Fruit fly (Drosophila melanogaster) whole organism, embryonic: ENCODE results near the gene CG34039.

Experiments used
- Adf1 ChIP-seq: fragments of 200-800 bp; sonication (Bioruptor generic); IDR thresholded peaks from 2 replicates; pipeline ENCODE4 v1.3.6; 2022; ENCODE audit warnings: missing biosample characterization, missing genetic modification characterization
- Aef1 ChIP-seq: fragments of 200-800 bp; sonication (Bioruptor generic); IDR thresholded peaks from 3 replicates; pipeline ENCODE4 v1.3.6; 2022; ENCODE audit warnings: missing biosample characterization, missing genetic modification characterization
- Bgb ChIP-seq: fragments of 200-800 bp; sonication (Bioruptor generic); IDR thresholded peaks from 2 replicates; pipeline ENCODE4 v1.3.6; 2022; ENCODE audit warnings: missing biosample characterization, missing genetic modification characterization; ENCODE audit not compliant: partially characterized antibody
- BtbVII ChIP-seq: fragments of 200-800 bp; sonication (Bioruptor generic); optimal IDR thresholded peaks from 3 replicates; lab custom pipeline; 2017; ENCODE audit warnings: missing biosample characterization, mild to moderate bottlenecking, missing genetic modification characterization
- CG10565 ChIP-seq: fragments of 200-800 bp; sonication (Bioruptor generic); optimal IDR thresholded peaks from 3 replicates; lab custom pipeline; 2016; ENCODE audit warnings: missing biosample characterization, mild to moderate bottlenecking, missing genetic modification characterization
- CG13287 ChIP-seq: fragments of 200-800 bp; sonication (Bioruptor generic); IDR thresholded peaks from 2 replicates; pipeline ENCODE4 v1.3.6; 2022; ENCODE audit warnings: missing biosample characterization, missing genetic modification characterization; ENCODE audit not compliant: partially characterized antibody
- CG16815 ChIP-seq: fragments of 200-800 bp; sonication (Bioruptor generic); optimal IDR thresholded peaks from 3 replicates; lab custom pipeline; 2017; ENCODE audit warnings: missing biosample characterization, mild to moderate bottlenecking, missing genetic modification characterization
- CG17328 ChIP-seq: fragments of 200-800 bp; sonication (Bioruptor generic); IDR thresholded peaks from 2 replicates; pipeline ENCODE4 v1.3.6; 2022; ENCODE audit warnings: missing biosample characterization, missing genetic modification characterization
- CG17612 ChIP-seq: fragments of 200-800 bp; sonication (Bioruptor generic); IDR thresholded peaks from 2 replicates; pipeline ENCODE4 v1.3.6; 2022; ENCODE audit warnings: missing biosample characterization, missing genetic modification characterization
- CG18262 ChIP-seq: fragments of 200-800 bp; optimal IDR thresholded peaks from 3 replicates; lab custom pipeline; 2019; ENCODE audit warnings: missing biosample characterization, mild to moderate bottlenecking, missing genetic modification characterization, moderate library complexity
- CG1832 ChIP-seq: fragments of 200-800 bp; sonication (Bioruptor generic); optimal IDR thresholded peaks from 2 replicates; lab custom pipeline; 2017; ENCODE audit warnings: missing biosample characterization, mild to moderate bottlenecking, missing genetic modification characterization, inconsistent platforms
- CG30403 ChIP-seq: fragments of 200-800 bp; sonication (Bioruptor generic); optimal IDR thresholded peaks from 3 replicates; lab custom pipeline; 2016; ENCODE audit warnings: missing biosample characterization, missing genetic modification characterization
- CG31441 ChIP-seq: fragments of 200-800 bp; sonication (Bioruptor generic); IDR thresholded peaks from 2 replicates; pipeline ENCODE4 v1.3.6; 2022; ENCODE audit warnings: missing biosample characterization, missing genetic modification characterization
- CG34376 ChIP-seq: fragments of 200-800 bp; sonication (Bioruptor generic); optimal IDR thresholded peaks from 2 replicates; lab custom pipeline; 2018; ENCODE audit warnings: missing biosample characterization, mild to moderate bottlenecking, missing genetic modification characterization
- CG4424 ChIP-seq: fragments of 200-800 bp; sonication (Bioruptor generic); optimal IDR thresholded peaks from 3 replicates; lab custom pipeline; 2016; ENCODE audit warnings: missing biosample characterization, missing genetic modification characterization
- CG6791 ChIP-seq: fragments of 200-800 bp; sonication (Bioruptor generic); IDR thresholded peaks from 3 replicates; pipeline ENCODE4 v1.3.6; 2022; ENCODE audit warnings: missing biosample characterization, missing genetic modification characterization; ENCODE audit not compliant: partially characterized antibody
- CG6813 ChIP-seq: fragments of 200-800 bp; sonication (Bioruptor generic); optimal IDR thresholded peaks from 2 replicates; lab custom pipeline; 2017; ENCODE audit warnings: missing biosample characterization, missing genetic modification characterization, mild to moderate bottlenecking, moderate library complexity, missing genetic modification reagents
- CG8281 ChIP-seq: fragments of 200-800 bp; sonication (Bioruptor generic); optimal IDR thresholded peaks from 2 replicates; lab custom pipeline; 2018; ENCODE audit warnings: missing biosample characterization, mild to moderate bottlenecking, missing genetic modification characterization, moderate library complexity
- CG8924 ChIP-seq: fragments of 200-800 bp; optimal IDR thresholded peaks from 3 replicates; lab custom pipeline; 2019; ENCODE audit warnings: missing biosample characterization, mild to moderate bottlenecking, missing genetic modification characterization, moderate library complexity
- CHES-1-like ChIP-seq: fragments of 200-800 bp; sonication (Bioruptor generic); optimal IDR thresholded peaks from 2 replicates; lab custom pipeline; 2016; ENCODE audit warnings: missing biosample characterization, missing genetic modification characterization
- Deaf1 ChIP-seq: fragments of 200-800 bp; optimal IDR thresholded peaks from 3 replicates; lab custom pipeline; 2019; ENCODE audit warnings: missing biosample characterization, mild to moderate bottlenecking, missing genetic modification characterization, moderate library complexity
- GATAe ChIP-seq: fragments of 200-800 bp; sonication (Bioruptor generic); conservative IDR thresholded peaks from 2 replicates; pipeline ENCODE4 v1.3.6; 2022; ENCODE audit warnings: missing biosample characterization, missing genetic modification characterization
- Hr51 ChIP-seq, 2 experiments: fragments of 200-800 bp; sonication (Bioruptor generic); optimal IDR thresholded peaks; 2 replicates in 1 of 2; 3 replicates in 1 of 2; lab custom pipeline; 2016 to 2018; ENCODE audit warnings: missing biosample characterization in 2 of 2, missing genetic modification characterization in 2 of 2, mild to moderate bottlenecking in 1 of 2, moderate library complexity in 1 of 2
- Lim3 ChIP-seq: fragments of 200-800 bp; sonication (Bioruptor generic); IDR thresholded peaks from 2 replicates; pipeline ENCODE4 v1.3.6; 2022; ENCODE audit warnings: missing biosample characterization, missing genetic modification characterization
- MESR4 ChIP-seq: fragments of 200-800 bp; sonication (Bioruptor generic); optimal IDR thresholded peaks from 2 replicates; lab custom pipeline; 2018; ENCODE audit warnings: missing biosample characterization, mild to moderate bottlenecking, missing genetic modification characterization, moderate library complexity
- NC2α ChIP-seq: fragments of 200-800 bp; sonication (Bioruptor generic); optimal IDR thresholded peaks from 2 replicates; lab custom pipeline; 2016; ENCODE audit warnings: missing biosample characterization, missing genetic modification characterization
- Nf-YA ChIP-seq: fragments of 200-800 bp; sonication (Bioruptor generic); IDR thresholded peaks from 2 replicates; pipeline ENCODE4 v1.3.6; 2022; ENCODE audit warnings: missing biosample characterization, missing genetic modification characterization
- Pdp1 ChIP-seq, 2 experiments: fragments of 200-800 bp; sonication (Bioruptor generic); optimal IDR thresholded peaks; 3 replicates each; lab custom pipeline; 2016; ENCODE audit warnings: missing biosample characterization in 2 of 2, missing genetic modification characterization in 2 of 2, mild to moderate bottlenecking in 1 of 2, moderate library complexity in 1 of 2
- Sry-β ChIP-seq: fragments of 200-800 bp; sonication (Bioruptor generic); optimal IDR thresholded peaks from 2 replicates; lab custom pipeline; 2018; ENCODE audit warnings: missing biosample characterization, mild to moderate bottlenecking, missing genetic modification characterization, moderate library complexity
- Vsx1 ChIP-seq: fragments of 200-800 bp; sonication (Bioruptor generic); optimal IDR thresholded peaks from 2 replicates; lab custom pipeline; 2017; ENCODE audit warnings: missing biosample characterization, mild to moderate bottlenecking, missing genetic modification characterization, missing genetic modification reagents
- bbx ChIP-seq: fragments of 200-800 bp; sonication (Bioruptor generic); IDR thresholded peaks from 2 replicates; pipeline ENCODE4 v1.3.6; 2022; ENCODE audit warnings: missing biosample characterization, missing genetic modification characterization; ENCODE audit not compliant: partially characterized antibody
- bigmax ChIP-seq: fragments of 200-800 bp; sonication (Bioruptor generic); optimal IDR thresholded peaks from 2 replicates; lab custom pipeline; 2018; ENCODE audit warnings: missing biosample characterization, mild to moderate bottlenecking, missing genetic modification characterization
- br ChIP-seq: fragments of >200 bp; optimal IDR thresholded peaks from 2 replicates; lab custom pipeline; 2017
- danr ChIP-seq: fragments of 200-800 bp; sonication (Bioruptor generic); IDR thresholded peaks from 2 replicates; pipeline ENCODE4 v1.3.6; 2022; ENCODE audit warnings: missing biosample characterization, missing genetic modification characterization
- dm ChIP-seq: fragments of 200-800 bp; sonication (Bioruptor generic); optimal IDR thresholded peaks from 3 replicates; lab custom pipeline; 2016; ENCODE audit warnings: missing biosample characterization, missing genetic modification characterization
- eyg ChIP-seq: fragments of 200-800 bp; sonication (Bioruptor generic); optimal IDR thresholded peaks from 3 replicates; lab custom pipeline; 2016; ENCODE audit warnings: missing biosample characterization, missing genetic modification characterization
- ftz-f1 ChIP-seq: fragments of 200-800 bp; sonication (Bioruptor generic); optimal IDR thresholded peaks from 2 replicates; lab custom pipeline; 2016; ENCODE audit warnings: missing biosample characterization, missing genetic modification characterization
- gce ChIP-seq: fragments of 200-800 bp; sonication (Bioruptor generic); IDR thresholded peaks from 3 replicates; pipeline ENCODE4 v1.3.6; 2022; ENCODE audit warnings: missing biosample characterization, missing genetic modification characterization
- hth ChIP-seq: fragments of >200 bp; optimal IDR thresholded peaks from 2 replicates; lab custom pipeline; 2017; ENCODE audit warnings: inconsistent platforms
- jing ChIP-seq: fragments of 200-800 bp; sonication (Bioruptor generic); optimal IDR thresholded peaks from 2 replicates; lab custom pipeline; 2018; ENCODE audit warnings: missing biosample characterization, mild to moderate bottlenecking, missing genetic modification characterization
- knrl ChIP-seq: fragments of 200-800 bp; sonication (Bioruptor generic); IDR thresholded peaks from 3 replicates; pipeline ENCODE4 v1.3.6; 2022; ENCODE audit warnings: missing biosample characterization, missing genetic modification characterization; ENCODE audit not compliant: partially characterized antibody
- lab ChIP-seq: fragments of 200-800 bp; sonication (Bioruptor generic); optimal IDR thresholded peaks from 3 replicates; lab custom pipeline; 2017; ENCODE audit warnings: missing biosample characterization, missing genetic modification characterization, mild to moderate bottlenecking, moderate library complexity, missing genetic modification reagents
- luna ChIP-seq: fragments of 200-800 bp; sonication (Bioruptor generic); optimal IDR thresholded peaks from 2 replicates; lab custom pipeline; 2016; ENCODE audit warnings: missing biosample characterization, missing genetic modification characterization
- mirr ChIP-seq: fragments of 200-800 bp; sonication (Bioruptor generic); optimal IDR thresholded peaks from 3 replicates; lab custom pipeline; 2018; ENCODE audit warnings: missing biosample characterization, mild to moderate bottlenecking, missing genetic modification characterization
- nau ChIP-seq: fragments of 200-800 bp; sonication (Bioruptor generic); optimal IDR thresholded peaks from 3 replicates; lab custom pipeline; 2017; ENCODE audit warnings: missing biosample characterization, mild to moderate bottlenecking, missing genetic modification characterization, missing genetic modification reagents
- onecut ChIP-seq: fragments of 200-800 bp; sonication (Bioruptor generic); IDR thresholded peaks from 2 replicates; pipeline ENCODE4 v1.3.6; 2022; ENCODE audit warnings: missing biosample characterization, missing genetic modification characterization
- ranshi ChIP-seq: fragments of 200-800 bp; sonication (Bioruptor generic); IDR thresholded peaks from 2 replicates; pipeline ENCODE4 v1.3.6; 2022; ENCODE audit warnings: missing biosample characterization, missing genetic modification characterization
- tin ChIP-seq: fragments of 200-800 bp; sonication (Bioruptor generic); optimal IDR thresholded peaks from 3 replicates; lab custom pipeline; 2016; ENCODE audit warnings: missing biosample characterization, missing genetic modification characterization
- toy ChIP-seq: fragments of 200-800 bp; sonication (Bioruptor generic); IDR thresholded peaks from 2 replicates; pipeline ENCODE4 v1.3.6; 2022; ENCODE audit warnings: missing biosample characterization, missing genetic modification characterization
- unc-4 ChIP-seq: fragments of 200-800 bp; sonication (Bioruptor generic); IDR thresholded peaks from 2 replicates; pipeline ENCODE4 v1.3.6; 2022; ENCODE audit warnings: missing biosample characterization, missing genetic modification characterization; ENCODE audit not compliant: partially characterized antibody
- usp ChIP-seq: fragments of >200 bp; optimal IDR thresholded peaks from 2 replicates; lab custom pipeline; 2017; ENCODE audit warnings: missing biosample characterization, missing genetic modification characterization
- yki ChIP-seq: fragments of >200 bp; optimal IDR thresholded peaks from 3 replicates; lab custom pipeline; 2018

Gene CG34039

dm6 chr3L:14559659-14560058 is at the start of gene CG34039:
Gene CG34039 (plus strand): TSS chr3L:14560000.
- peak in 1 of 2 experiments; percentile 28 for TF ChIP-seq Hr51 (GFP tag; optimal IDR thresholded peaks at IDR 0.05; lab: Kevin White, UChicago)
- TF ChIP-seq gce (GFP tag; lab: Robert Waterston, UW) = no peak
- no peak for TF ChIP-seq CG1832 (GFP tag; lab: Kevin White, UChicago)
- TF ChIP-seq mirr = no peak
- TF ChIP-seq Adf1 = no peak
- no peak for TF ChIP-seq CG6813 (GFP tag; lab: Kevin White, UChicago)
- TF ChIP-seq CG17328 (GFP tag; lab: Robert Waterston, UW) = no peak
- no peak for TF ChIP-seq Pdp1 (GFP tag; optimal IDR thresholded peaks at IDR 0.05; lab: Kevin White, UChicago)
- TF ChIP-seq Lim3 (GFP tag; lab: Robert Waterston, UW) = no peak
- no peak for TF ChIP-seq br
- peak; percentile 96 for TF ChIP-seq bbx (GFP tag; lab: Robert Waterston, UW)
- no peak for TF ChIP-seq dm
- TF ChIP-seq Aef1 = no peak
- no peak for TF ChIP-seq CG10565 (GFP tag; lab: Kevin White, UChicago)
- TF ChIP-seq MESR4 (GFP tag; lab: Kevin White, UChicago) = no peak
- no peak for TF ChIP-seq onecut
- no peak for TF ChIP-seq CG16815 (GFP tag; lab: Kevin White, UChicago)
- no peak for TF ChIP-seq CG17612
- TF ChIP-seq eyg (GFP tag; lab: Kevin White, UChicago) = no peak
- TF ChIP-seq CHES-1-like = no peak
- TF ChIP-seq ftz-f1 (GFP tag; lab: Kevin White, UChicago) = no peak
- peak; percentile 97 for TF ChIP-seq unc-4 (GFP tag; lab: Robert Waterston, UW)
- no peak for TF ChIP-seq Vsx1 (GFP tag; lab: Kevin White, UChicago)
- TF ChIP-seq lab (GFP tag; lab: Kevin White, UChicago) = no peak
- no peak for TF ChIP-seq NC2α (GFP tag; lab: Kevin White, UChicago)
- no peak for TF ChIP-seq CG8281
- peak; percentile 93 for TF ChIP-seq Bgb (GFP tag; lab: Robert Waterston, UW)
- TF ChIP-seq hth (lab: Kevin White, UChicago) = no peak
- TF ChIP-seq luna = no peak
- no peak for TF ChIP-seq usp (GFP tag; lab: Kevin White, UChicago)
- TF ChIP-seq CG8924 (tag; lab: Kevin White, UChicago) = peak; percentile 51
- no peak for TF ChIP-seq toy (GFP tag; lab: Robert Waterston, UW)
- TF ChIP-seq CG34376 (GFP tag; lab: Kevin White, UChicago) = no peak
- TF ChIP-seq nau (GFP tag; lab: Kevin White, UChicago) = no peak
- no peak for TF ChIP-seq Nf-YA
- TF ChIP-seq CG31441 (GFP tag; lab: Robert Waterston, UW) = 0 out of 2 replicates have a peak, but pooled peaks have one; percentile 21
- peak; percentile 47 for TF ChIP-seq CG18262
- TF ChIP-seq CG4424 = no peak
- TF ChIP-seq CG30403 = no peak
- no peak for TF ChIP-seq jing (GFP tag; lab: Kevin White, UChicago)
- peak; percentile 98 for TF ChIP-seq CG13287 (GFP tag; lab: Robert Waterston, UW)
- TF ChIP-seq danr (GFP tag; lab: Robert Waterston, UW) = no peak
- peak; percentile 95 for TF ChIP-seq CG6791 (GFP tag; lab: Robert Waterston, UW)
- no peak for TF ChIP-seq Sry-β
- TF ChIP-seq ranshi (GFP tag; lab: Robert Waterston, UW) = no peak
- no peak for TF ChIP-seq Deaf1 (tag; lab: Kevin White, UChicago)
- TF ChIP-seq tin (GFP tag; lab: Kevin White, UChicago) = no peak
- TF ChIP-seq BtbVII = no peak
- peak; percentile 91; the same call in 2 of the 3 replicates for TF ChIP-seq knrl
- TF ChIP-seq bigmax (GFP tag; lab: Kevin White, UChicago) = no peak
- no peak for TF ChIP-seq yki (lab: Kevin White, UChicago)
- no peak for TF ChIP-seq GATAe (GFP tag; lab: Robert Waterston, UW)
